Worm (Caenorhabditis elegans) whole organism, L4 larva: ENCODE results near the gene T14A8.2.

Source experiments
- R02D3.7 ChIP-seq: fragments of 150-350 bp; sonication (generic microtip); optimal IDR thresholded peaks from 3 replicates; lab custom pipeline; 2014; ENCODE audit warnings: missing biosample characterization, missing genetic modification characterization
- ctbp-1 ChIP-seq: fragments of 200-800 bp; sonication (Bioruptor generic); IDR thresholded peaks from 2 replicates; pipeline ENCODE4 v1.3.6; 2022; ENCODE audit warnings: missing genetic modification reagents, missing genetic modification characterization, missing compliant biosample characterization
- lin-13 ChIP-seq: fragments of 150-350 bp; optimal IDR thresholded peaks from 2 replicates; lab custom pipeline; 2014; ENCODE audit warnings: missing biosample characterization, missing genetic modification reagents, missing genetic modification characterization
- lir-3 ChIP-seq: sonication (generic microtip); optimal IDR thresholded peaks from 2 replicates; lab custom pipeline; 2016; ENCODE audit warnings: mild to moderate bottlenecking, missing genetic modification characterization, missing compliant biosample characterization
- lsy-2 ChIP-seq, 2 experiments: fragments of 150-350 bp in 1 of 2; sonication (generic microtip) in 1 of 2; optimal IDR thresholded peaks; 2 replicates each; lab custom pipeline; 2014 to 2017; ENCODE audit warnings: missing biosample characterization in 2 of 2, missing genetic modification characterization in 2 of 2
- nhr-28 ChIP-seq: fragments of 150-350 bp; optimal IDR thresholded peaks from 2 replicates; lab custom pipeline; 2014; ENCODE audit warnings: missing biosample characterization, missing genetic modification characterization
- nhr-77 ChIP-seq: fragments of 150-350 bp; optimal IDR thresholded peaks from 2 replicates; lab custom pipeline; 2014; ENCODE audit warnings: missing biosample characterization, missing genetic modification characterization
- pha-4 ChIP-seq, 2 experiments: fragments of 150-350 bp in 1 of 2; fragments of 200-800 bp in 1 of 2; sonication (Bioruptor generic) in 1 of 2; IDR thresholded peaks in 1 of 2; optimal IDR thresholded peaks in 1 of 2; 2 replicates each; pipeline versions ENCODE4 v1.3.6 to Lab custom; 2014 to 2022; ENCODE audit warnings: missing genetic modification characterization in 2 of 2, missing genetic modification reagents in 2 of 2, missing biosample characterization in 1 of 2, missing compliant biosample characterization in 1 of 2
- snpc-4 ChIP-seq: fragments of 150-350 bp; optimal IDR thresholded peaks from 2 replicates; lab custom pipeline; 2014; ENCODE audit warnings: missing biosample characterization, missing genetic modification characterization

ce11 chrIV:7870451-7870850 lies 48.0 kb upstream of the T14A8.2 start, which contains the start of gene T06C10.3:
- no peak for TF ChIP-seq nhr-77
- TF ChIP-seq snpc-4 (tag; lab: Kevin White, UChicago), result no peak
- TF ChIP-seq R02D3.7, result no peak
- TF ChIP-seq pha-4 (GFP tag; IDR thresholded peaks at IDR 0.05; lab: Robert Waterston, UW), result no peak
- no peak for TF ChIP-seq pha-4 (tag; optimal IDR thresholded peaks at IDR 0.05; lab: Kevin White, UChicago)
- TF ChIP-seq lin-13 (GFP tag; lab: Kevin White, UChicago), result no peak
- TF ChIP-seq ctbp-1 (GFP tag; lab: Robert Waterston, UW), result no peak
- TF ChIP-seq lir-3 (tag; lab: Kevin White, UChicago), result no peak
- no peak for TF ChIP-seq nhr-28 (tag; lab: Kevin White, UChicago)
- TF ChIP-seq lsy-2 (tag; optimal IDR thresholded peaks at IDR 0.05; lab: Kevin White, UChicago), result no peak
